Fruit fly (Drosophila melanogaster): ENCODE results near the gene CtBP.

DNA sequence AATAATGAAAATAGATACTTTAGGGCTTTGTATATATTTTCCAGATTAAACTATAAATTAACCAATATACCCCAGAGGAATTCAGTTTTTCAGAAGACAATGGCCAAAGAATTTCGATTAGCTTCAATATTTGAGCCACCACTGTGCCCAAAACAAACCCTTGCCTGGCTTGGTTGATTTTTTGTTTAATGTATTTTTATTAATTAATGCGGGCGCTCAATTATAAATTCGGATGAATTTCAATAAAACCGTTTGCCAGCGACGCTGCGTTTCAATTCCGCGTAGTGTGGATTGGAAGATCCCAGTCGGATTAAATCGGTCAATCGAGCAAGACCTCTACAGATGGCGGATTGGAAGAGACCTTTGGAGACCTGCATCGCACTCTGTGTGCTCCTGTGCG lies 30.3 kb downstream of the CtBP start, which contains the start of gene CG11670:
- TF ChIP-seq Dll (optimal IDR thresholded peaks at IDR 0.05), result no peak
- TF ChIP-seq EcR (GFP tag; optimal IDR thresholded peaks at IDR 0.05), result no peak
- no peak for TF ChIP-seq CG8478 (optimal IDR thresholded peaks at IDR 0.05)
- TF ChIP-seq psq (optimal IDR thresholded peaks at IDR 0.05), result no peak

Measured in whole organism.